Fruit fly (Drosophila melanogaster): Measurements from ENCODE around the gene Hus1-like.

dm6 chr3R:4816018-4816417 is 4.1 kb upstream of the Hus1-like start, which contains the start of gene BBS5:
- TF ChIP-seq CG5245 (GFP tag; optimal IDR thresholded peaks at IDR 0.05) (no peak), mld (GFP tag; IDR thresholded peaks at IDR 0.05; ENCODE audit: partially characterized antibody) (no peak), CG3847 (GFP tag; IDR thresholded peaks at IDR 0.05) (no peak), YL-1 (GFP tag; optimal IDR thresholded peaks at IDR 0.05) (no peak), br (optimal IDR thresholded peaks at IDR 0.05) (no peak), Sry-δ (GFP tag; optimal IDR thresholded peaks at IDR 0.05) (no peak)
